Worm (Caenorhabditis elegans): ENCODE measurements around the gene F49C12.7.

The F49C12.7 gene

ce11 chrIV:9335552-9336251 is 23.0 kb upstream of the F49C12.7 start, which contains the start of the genes coa-4 and T20D3.14:
Gene coa-4 (minus strand): TSS chrIV:9335602.
Gene T20D3.14 (minus strand): TSS chrIV:9335909.
- TF ChIP-seq ets-4 (tag; optimal IDR thresholded peaks at IDR 0.05) (no peak), che-1 (tag; optimal IDR thresholded peaks at IDR 0.05) (no peak), mec-3 (tag; optimal IDR thresholded peaks at IDR 0.05; ENCODE audit: borderline replicate concordance) (no peak), rnt-1 (tag; optimal IDR thresholded peaks at IDR 0.05) (no peak), fkh-10 (GFP tag; optimal IDR thresholded peaks at IDR 0.05) (no peak), ceh-24 (tag; optimal IDR thresholded peaks at IDR 0.05) (no peak), Y22D7AL.16 (tag; optimal IDR thresholded peaks at IDR 0.05) (no peak), dmd-4 (tag; optimal IDR thresholded peaks at IDR 0.05; ENCODE audit: borderline replicate concordance) (no peak), ceh-30 (tag; optimal IDR thresholded peaks at IDR 0.05) (no peak), pat-9 (tag; optimal IDR thresholded peaks at IDR 0.05) (no peak), ceh-18 (tag; optimal IDR thresholded peaks at IDR 0.05) (no peak), tbx-2 (tag; optimal IDR thresholded peaks at IDR 0.05) (no peak), elt-4 (tag; optimal IDR thresholded peaks at IDR 0.05) (no peak), npax-4 (tag; optimal IDR thresholded peaks at IDR 0.05) (no peak), lim-6 (tag; optimal IDR thresholded peaks at IDR 0.05) (no peak), ceh-31 (tag; optimal IDR thresholded peaks at IDR 0.05) (no peak), ceh-2 (tag; optimal IDR thresholded peaks at IDR 0.05) (no peak), ama-1 (optimal IDR thresholded peaks at IDR 0.05) (no peak), fkh-6 (tag; optimal IDR thresholded peaks at IDR 0.05) (no peak), hlh-8 (tag; optimal IDR thresholded peaks at IDR 0.05) (no peak)

- TF ChIP-seq hlh-15 (tag; optimal IDR thresholded peaks at IDR 0.05) (no peak), elt-2 (tag; optimal IDR thresholded peaks at IDR 0.05) (peak; percentile 49)
Measured at ce11 chrIV:9333007-9333406, 20.3 kb upstream of the F49C12.7 start.

ce11 chrIV:9330755-9331154 is 18.0 kb upstream of the F49C12.7 start, which contains the start of gene nspg-7.1:
Gene nspg-7.1 (minus strand): TSS chrIV:9330855.
- TF ChIP-seq lin-11 (tag; optimal IDR thresholded peaks at IDR 0.05) (no peak), elt-2 (tag; optimal IDR thresholded peaks at IDR 0.05) (no peak), hlh-6 (tag; optimal IDR thresholded peaks at IDR 0.05) (no peak), hlh-13 (GFP tag; optimal IDR thresholded peaks at IDR 0.05) (no peak), zip-5 (tag; optimal IDR thresholded peaks at IDR 0.05) (no peak), pros-1 (tag; optimal IDR thresholded peaks at IDR 0.05) (no peak), pax-1 (tag; optimal IDR thresholded peaks at IDR 0.05) (no peak), tbx-7 (tag; optimal IDR thresholded peaks at IDR 0.05) (no peak), fkh-10 (GFP tag; optimal IDR thresholded peaks at IDR 0.05) (no peak), unc-3 (GFP tag; conservative IDR thresholded peaks at IDR 0.05) (no peak), unc-3 (tag; optimal IDR thresholded peaks at IDR 0.05) (no peak), sdc-2 (tag; optimal IDR thresholded peaks at IDR 0.05) (no peak), Y22D7AL.16 (tag; optimal IDR thresholded peaks at IDR 0.05) (no peak), syd-9 (tag; optimal IDR thresholded peaks at IDR 0.05) (no peak)

ce11 chrIV:9327706-9328105 is 15.0 kb upstream of the F49C12.7 start, which contains the start of gene clec-183:
Gene clec-183 (plus strand): TSS chrIV:9328006.
- TF ChIP-seq odd-2 (tag; optimal IDR thresholded peaks at IDR 0.05) (no peak), sox-4 (tag; optimal IDR thresholded peaks at IDR 0.05) (no peak), hlh-8 (tag; optimal IDR thresholded peaks at IDR 0.05) (no peak), gmeb-2 (tag; optimal IDR thresholded peaks at IDR 0.05) (no peak), fkh-10 (GFP tag; optimal IDR thresholded peaks at IDR 0.05) (no peak), dve-1 (tag; optimal IDR thresholded peaks at IDR 0.05) (no peak), che-1 (tag; optimal IDR thresholded peaks at IDR 0.05) (no peak), pros-1 (tag; optimal IDR thresholded peaks at IDR 0.05) (no peak), fkh-6 (tag; optimal IDR thresholded peaks at IDR 0.05) (no peak), unc-42 (tag; optimal IDR thresholded peaks at IDR 0.05) (no peak), T23F11.4 (GFP tag; optimal IDR thresholded peaks at IDR 0.05) (no peak), C38D4.7 (GFP tag; optimal IDR thresholded peaks at IDR 0.05) (no peak), ceh-31 (tag; optimal IDR thresholded peaks at IDR 0.05) (no peak), tbx-7 (tag; optimal IDR thresholded peaks at IDR 0.05) (no peak), K09A11.1 (tag; optimal IDR thresholded peaks at IDR 0.05; ENCODE audit: insufficient read depth) (no peak), ama-1 (optimal IDR thresholded peaks at IDR 0.05) (no peak), ceh-2 (tag; optimal IDR thresholded peaks at IDR 0.05) (no peak)
